Worm (Caenorhabditis elegans) whole organism, early embryonic: ENCODE results near the gene ntl-3.
A peak's percentile ranks its signal among the peaks of the same experiment; 100 is the strongest.

Experiments used
- B0310.2 ChIP-seq: sonication (generic microtip); optimal IDR thresholded peaks from 2 replicates; lab custom pipeline; 2016; ENCODE audit warnings: mild to moderate bottlenecking, missing genetic modification characterization, missing compliant biosample characterization
- F13C5.2 ChIP-seq: sonication (generic microtip); optimal IDR thresholded peaks from 2 replicates; lab custom pipeline; 2017; ENCODE audit warnings: mild to moderate bottlenecking, missing genetic modification characterization, inconsistent platforms, missing compliant biosample characterization
- aly-1 ChIP-seq: sonication (generic microtip); optimal IDR thresholded peaks from 2 replicates; lab custom pipeline; 2016; ENCODE audit warnings: missing genetic modification characterization, missing compliant biosample characterization
- ama-1 ChIP-seq: fragments of 150-350 bp; optimal IDR thresholded peaks from 2 replicates; lab custom pipeline; 2014
- ceh-13 ChIP-seq: fragments of 200-800 bp; sonication (Bioruptor generic); optimal IDR thresholded peaks from 2 replicates; lab custom pipeline; 2018; ENCODE audit warnings: mild to moderate bottlenecking, missing genetic modification characterization, missing compliant biosample characterization
- ceh-36 ChIP-seq: sonication (generic microtip); optimal IDR thresholded peaks from 2 replicates; lab custom pipeline; 2016; ENCODE audit warnings: missing genetic modification characterization, inconsistent platforms, missing compliant biosample characterization
- ets-7 ChIP-seq: sonication (generic microtip); optimal IDR thresholded peaks from 2 replicates; lab custom pipeline; 2016; ENCODE audit warnings: missing genotype, missing genetic modification characterization, missing compliant biosample characterization
- flt-1 ChIP-seq: fragments of 200-800 bp; sonication (Bioruptor generic); IDR thresholded peaks from 2 replicates; pipeline ENCODE4 v1.3.6; 2022; ENCODE audit warnings: missing genetic modification characterization, missing compliant biosample characterization
- hmbx-1 ChIP-seq: sonication (generic microtip); optimal IDR thresholded peaks from 2 replicates; lab custom pipeline; 2016; ENCODE audit warnings: mild to moderate bottlenecking, missing genetic modification characterization, missing compliant biosample characterization
- hmg-4 ChIP-seq: fragments of 200-800 bp; sonication (Bioruptor generic); optimal IDR thresholded peaks from 2 replicates; lab custom pipeline; 2018; ENCODE audit warnings: mild to moderate bottlenecking, missing genetic modification characterization, missing compliant biosample characterization
- hnd-1 ChIP-seq: sonication (generic microtip); optimal IDR thresholded peaks from 2 replicates; lab custom pipeline; 2016; ENCODE audit warnings: missing genetic modification characterization, missing compliant biosample characterization
- pes-1 ChIP-seq: fragments of 200-800 bp; sonication (Bioruptor generic); IDR thresholded peaks from 2 replicates; pipeline ENCODE4 v1.3.6; 2022; ENCODE audit warnings: missing genetic modification reagents, missing genetic modification characterization, missing compliant biosample characterization
- scrt-1 ChIP-seq: fragments of 200-800 bp; sonication (Bioruptor generic); IDR thresholded peaks from 2 replicates; pipeline ENCODE4 v1.3.6; 2022; ENCODE audit warnings: missing genetic modification characterization, missing compliant biosample characterization
- sea-1 ChIP-seq: fragments of 200-800 bp; sonication (Bioruptor generic); conservative IDR thresholded peaks from 2 replicates; pipeline ENCODE4 v1.3.6; 2022; ENCODE audit warnings: missing genetic modification characterization, missing compliant biosample characterization
- tbx-11 ChIP-seq: fragments of 200-800 bp; sonication (Bioruptor generic); IDR thresholded peaks from 2 replicates; pipeline ENCODE4 v1.3.6; 2022; ENCODE audit warnings: missing genetic modification characterization, missing compliant biosample characterization
- tbx-37 ChIP-seq: fragments of 200-800 bp; sonication (Bioruptor generic); conservative IDR thresholded peaks from 2 replicates; pipeline ENCODE4 v1.3.6; 2022; ENCODE audit warnings: missing genetic modification reagents, missing genetic modification characterization, missing compliant biosample characterization
- tra-4 ChIP-seq: sonication (generic microtip); optimal IDR thresholded peaks from 2 replicates; lab custom pipeline; 2017; ENCODE audit warnings: missing genetic modification characterization, missing compliant biosample characterization

The ntl-3 gene

ce11 chrIII:11808818-11809217 lies 37.4 kb downstream of the ntl-3 start, which contains the start of gene C18D11.9:
Gene C18D11.9 (plus strand): TSS chrIII:11809118.
- no peak for TF ChIP-seq aly-1
- no peak for TF ChIP-seq hmg-4 (GFP tag; lab: Kevin White, UChicago)
- TF ChIP-seq tra-4 (tag; lab: Kevin White, UChicago) = no peak
- no peak for TF ChIP-seq scrt-1 (GFP tag; lab: Robert Waterston, UW)
- TF ChIP-seq ceh-13 (GFP tag; lab: Kevin White, UChicago) = no peak
- TF ChIP-seq hnd-1 = no peak
- no peak for TF ChIP-seq pes-1 (GFP tag; lab: Robert Waterston, UW)
- TF ChIP-seq hmbx-1 = no peak
- no peak for TF ChIP-seq ceh-36 (tag; lab: Kevin White, UChicago)
- TF ChIP-seq ets-7 (tag; lab: Kevin White, UChicago) = no peak
- no peak for TF ChIP-seq B0310.2
- TF ChIP-seq tbx-37 (GFP tag; lab: Robert Waterston, UW) = no peak
- no peak for TF ChIP-seq F13C5.2
- TF ChIP-seq tbx-11 = no peak
- TF ChIP-seq ama-1 (lab: Kevin White, UChicago) = no peak
- TF ChIP-seq sea-1 (GFP tag; lab: Robert Waterston, UW) = no peak

- TF ChIP-seq hmbx-1 = no peak
- no peak for TF ChIP-seq hmg-4 (GFP tag; lab: Kevin White, UChicago)
- TF ChIP-seq flt-1 (GFP tag; lab: Robert Waterston, UW) = no peak
- TF ChIP-seq scrt-1 (GFP tag; lab: Robert Waterston, UW) = no peak
- no peak for TF ChIP-seq ama-1 (lab: Kevin White, UChicago)
- no peak for TF ChIP-seq ets-7 (tag; lab: Kevin White, UChicago)
- TF ChIP-seq F13C5.2 = no peak
- no peak for TF ChIP-seq ceh-13 (GFP tag; lab: Kevin White, UChicago)
These were observed 38.8 kb downstream of the ntl-3 start, which contains the start of gene C18D11.10 for ce11 chrIII:11807418-11807817. Gene C18D11.10 (plus strand): TSS chrIII:11807718.

ce11 chrIII:11806695-11807094 lies 39.6 kb downstream of the ntl-3 start, which contains the start of gene C18D11.7:
Gene C18D11.7 (minus strand): TSS chrIII:11806795.
- TF ChIP-seq pes-1 (GFP tag; lab: Robert Waterston, UW) (no peak), hmbx-1 (no peak), tra-4 (tag; lab: Kevin White, UChicago) (no peak), F13C5.2 (no peak), tbx-37 (GFP tag; lab: Robert Waterston, UW) (no peak), ceh-13 (GFP tag; lab: Kevin White, UChicago) (no peak), hnd-1 (no peak), hmg-4 (GFP tag; lab: Kevin White, UChicago) (no peak), aly-1 (no peak), tbx-11 (no peak), ama-1 (lab: Kevin White, UChicago) (no peak), B0310.2 (no peak), flt-1 (GFP tag; lab: Robert Waterston, UW) (no peak), scrt-1 (GFP tag; lab: Robert Waterston, UW) (no peak), ceh-36 (tag; lab: Kevin White, UChicago) (no peak), ets-7 (tag; lab: Kevin White, UChicago) (no peak), sea-1 (GFP tag; lab: Robert Waterston, UW) (no peak)

- TF ChIP-seq hmbx-1 = no peak
- TF ChIP-seq tbx-37 (GFP tag; lab: Robert Waterston, UW) = no peak
- TF ChIP-seq sea-1 (GFP tag; lab: Robert Waterston, UW) = no peak
- no peak for TF ChIP-seq hnd-1
- no peak for TF ChIP-seq F13C5.2
- no peak for TF ChIP-seq B0310.2
- no peak for TF ChIP-seq tra-4 (tag; lab: Kevin White, UChicago)
- no peak for TF ChIP-seq scrt-1 (GFP tag; lab: Robert Waterston, UW)
- no peak for TF ChIP-seq flt-1 (GFP tag; lab: Robert Waterston, UW)
- TF ChIP-seq pes-1 (GFP tag; lab: Robert Waterston, UW) = no peak
- no peak for TF ChIP-seq ceh-13 (GFP tag; lab: Kevin White, UChicago)
These were observed 50.8 kb downstream of the ntl-3 start, which contains the start of gene twk-39 for ce11 chrIII:11795448-11795847. Gene twk-39 (plus strand): TSS chrIII:11795748.

ce11 chrIII:11794389-11794788 lies 51.9 kb downstream of the ntl-3 start:
- TF ChIP-seq tbx-37 (GFP tag; lab: Robert Waterston, UW) (no peak), F13C5.2 (no peak), ets-7 (tag; lab: Kevin White, UChicago) (no peak), hmbx-1 (no peak), scrt-1 (GFP tag; lab: Robert Waterston, UW) (no peak), ceh-13 (GFP tag; lab: Kevin White, UChicago) (no peak), flt-1 (GFP tag; lab: Robert Waterston, UW) (no peak), pes-1 (GFP tag; lab: Robert Waterston, UW) (no peak), B0310.2 (no peak), sea-1 (GFP tag; lab: Robert Waterston, UW) (no peak), tra-4 (tag; lab: Kevin White, UChicago) (no peak), hnd-1 (no peak), tbx-11 (no peak), ceh-36 (tag; lab: Kevin White, UChicago) (no peak), aly-1 (no peak), hmg-4 (GFP tag; lab: Kevin White, UChicago) (no peak), ama-1 (lab: Kevin White, UChicago) (no peak)

ce11 chrIII:11792295-11793256 lies 53.7 kb downstream of the ntl-3 start, which contains the start of gene C24H11.2:
Gene C24H11.2 (minus strand): TSS chrIII:11792345.
- TF ChIP-seq hnd-1 (peak; percentile 14), tbx-37 (GFP tag; lab: Robert Waterston, UW) (peak; percentile 37; the same call in 1 of the 2 replicates), sea-1 (GFP tag; lab: Robert Waterston, UW) (0 out of 2 replicates have a peak, but pooled peaks have one; percentile 60), flt-1 (GFP tag; lab: Robert Waterston, UW) (peak; percentile 11; the same call in 1 of the 2 replicates), ceh-36 (tag; lab: Kevin White, UChicago) (peak; percentile 31), pes-1 (GFP tag; lab: Robert Waterston, UW) (peak; percentile 79), F13C5.2 (peak; percentile 17), scrt-1 (GFP tag; lab: Robert Waterston, UW) (peak; percentile 46; the same call in 1 of the 2 replicates)
